Worm (Caenorhabditis elegans) whole organism, L1 larva: ENCODE results near the gene cyp-13B1.

Source experiments
- C16A3.4 ChIP-seq: fragments of 150-350 bp; optimal IDR thresholded peaks from 2 replicates; lab custom pipeline; 2014; ENCODE audit warnings: missing biosample characterization, missing genetic modification characterization
- aly-2 ChIP-seq: fragments of 150-350 bp; optimal IDR thresholded peaks from 2 replicates; lab custom pipeline; 2014; ENCODE audit warnings: missing biosample characterization, missing genetic modification characterization
- ama-1 ChIP-seq: fragments of 150-350 bp; optimal IDR thresholded peaks from 2 replicates; lab custom pipeline; 2014
- blmp-1 ChIP-seq: fragments of 150-350 bp; optimal IDR thresholded peaks from 2 replicates; lab custom pipeline; 2014; ENCODE audit warnings: missing biosample characterization, missing genetic modification characterization
- ceh-8 ChIP-seq: fragments of 200-800 bp; sonication (Bioruptor generic); optimal IDR thresholded peaks from 2 replicates; lab custom pipeline; 2018; ENCODE audit warnings: mild to moderate bottlenecking, missing genetic modification characterization, moderate library complexity, missing compliant biosample characterization
- ceh-82 ChIP-seq, 3 experiments: fragments of 150-350 bp in 1 of 3; sonication (generic microtip) in 2 of 3; optimal IDR thresholded peaks; 2 replicates each; lab custom pipeline; 2014 to 2017; ENCODE audit warnings: missing biosample characterization in 3 of 3, missing genetic modification characterization in 3 of 3
- ceh-90 ChIP-seq: sonication (generic microtip); optimal IDR thresholded peaks from 2 replicates; lab custom pipeline; 2016; ENCODE audit warnings: missing genetic modification characterization, missing compliant biosample characterization
- ces-1 ChIP-seq: fragments of 150-350 bp; optimal IDR thresholded peaks from 2 replicates; lab custom pipeline; 2014; ENCODE audit warnings: missing biosample characterization, missing genetic modification reagents, missing genetic modification characterization
- dsc-1 ChIP-seq: sonication (generic microtip); optimal IDR thresholded peaks from 2 replicates; lab custom pipeline; 2016; ENCODE audit warnings: mild to moderate bottlenecking, missing genetic modification characterization, missing compliant biosample characterization
- efl-1 ChIP-seq, 4 experiments: fragments of 150-350 bp; optimal IDR thresholded peaks in 3 of 4; peaks in 1 of 4; 1 replicate in 1 of 4; 2 replicates in 3 of 4; lab custom pipeline; 2014; ENCODE audit warnings: missing biosample characterization in 2 of 4, missing genetic modification characterization in 2 of 4, missing genetic modification reagents in 2 of 4
- egl-13 ChIP-seq: sonication (generic microtip); optimal IDR thresholded peaks from 2 replicates; lab custom pipeline; 2016; ENCODE audit warnings: missing genotype, missing genetic modification reagents, missing genetic modification characterization, missing compliant biosample characterization
- elt-2 ChIP-seq: sonication (generic microtip); optimal IDR thresholded peaks from 2 replicates; lab custom pipeline; 2016; ENCODE audit warnings: missing genetic modification characterization, mild to moderate bottlenecking, inconsistent platforms, missing compliant biosample characterization, missing genetic modification reagents
- elt-3 ChIP-seq, 6 experiments: fragments of 150-350 bp in 1 of 6; sonication (generic microtip); optimal IDR thresholded peaks; 2 replicates each; lab custom pipeline; 2017 to 2018; ENCODE audit warnings: missing biosample characterization in 6 of 6, missing genetic modification characterization in 6 of 6, inconsistent platforms in 1 of 6
- fkh-10 ChIP-seq: sonication (generic microtip); optimal IDR thresholded peaks from 2 replicates; lab custom pipeline; 2017; ENCODE audit warnings: missing biosample characterization, missing genetic modification reagents, missing genetic modification characterization
- fkh-8 ChIP-seq: sonication (generic microtip); optimal IDR thresholded peaks from 2 replicates; lab custom pipeline; 2016; ENCODE audit warnings: mild to moderate bottlenecking, missing genetic modification characterization, missing compliant biosample characterization
- fos-1 ChIP-seq: fragments of 150-350 bp; optimal IDR thresholded peaks from 2 replicates; lab custom pipeline; 2014; ENCODE audit warnings: missing biosample characterization, missing genetic modification characterization
- grh-1 ChIP-seq: fragments of 200-800 bp; sonication (Bioruptor generic); IDR thresholded peaks from 2 replicates; pipeline ENCODE4 v1.3.6; 2022; ENCODE audit warnings: missing genetic modification reagents, missing genetic modification characterization, missing compliant biosample characterization
- hlh-4 ChIP-seq: sonication (generic microtip); optimal IDR thresholded peaks from 2 replicates; lab custom pipeline; 2016; ENCODE audit warnings: mild to moderate bottlenecking, missing genetic modification characterization, missing compliant biosample characterization
- irx-1 ChIP-seq: sonication (generic microtip); optimal IDR thresholded peaks from 2 replicates; lab custom pipeline; 2016; ENCODE audit warnings: missing genetic modification characterization, missing compliant biosample characterization
- lin-14 ChIP-seq: fragments of 200-800 bp; sonication (Bioruptor generic); optimal IDR thresholded peaks from 2 replicates; lab custom pipeline; 2018; ENCODE audit warnings: mild to moderate bottlenecking, missing genetic modification characterization, moderate library complexity, missing compliant biosample characterization
- lin-15B ChIP-seq: fragments of 150-350 bp; sonication (generic microtip); optimal IDR thresholded peaks from 3 replicates; lab custom pipeline; 2014; ENCODE audit warnings: missing biosample characterization, missing genetic modification characterization
- lin-35 ChIP-seq, 2 experiments: fragments of 150-350 bp; optimal IDR thresholded peaks; 2 replicates each; lab custom pipeline; 2014; ENCODE audit warnings: missing biosample characterization in 2 of 2, missing genetic modification characterization in 2 of 2, missing genetic modification reagents in 2 of 2
- mab-9 ChIP-seq: fragments of 200-800 bp; sonication (Bioruptor generic); IDR thresholded peaks from 2 replicates; pipeline ENCODE4 v1.3.6; 2022; ENCODE audit warnings: missing genetic modification reagents, missing genetic modification characterization, missing compliant biosample characterization
- mdl-1 ChIP-seq, 2 experiments: fragments of 150-350 bp; optimal IDR thresholded peaks; 2 replicates each; lab custom pipeline; 2014 to 2017; ENCODE audit warnings: missing biosample characterization in 2 of 2, missing genetic modification characterization in 2 of 2, inconsistent platforms in 1 of 2
- nhr-11 ChIP-seq: fragments of 150-350 bp; optimal IDR thresholded peaks from 2 replicates; lab custom pipeline; 2014; ENCODE audit warnings: missing biosample characterization, missing genetic modification characterization
- nhr-19 ChIP-seq: fragments of 200-800 bp; sonication (Bioruptor generic); conservative IDR thresholded peaks from 2 replicates; pipeline ENCODE4 v1.3.6; 2022; ENCODE audit warnings: missing genetic modification characterization, missing compliant biosample characterization
- nhr-20 ChIP-seq: sonication (generic microtip); optimal IDR thresholded peaks from 2 replicates; lab custom pipeline; 2016; ENCODE audit warnings: mild to moderate bottlenecking, missing genetic modification characterization, missing compliant biosample characterization
- nhr-237 ChIP-seq: fragments of 150-350 bp; optimal IDR thresholded peaks from 2 replicates; lab custom pipeline; 2014; ENCODE audit warnings: missing biosample characterization, missing genetic modification characterization
- nhr-28 ChIP-seq: fragments of 150-350 bp; optimal IDR thresholded peaks from 2 replicates; lab custom pipeline; 2014; ENCODE audit warnings: missing biosample characterization, missing genetic modification characterization
- nhr-47 ChIP-seq: sonication (generic microtip); optimal IDR thresholded peaks from 2 replicates; lab custom pipeline; 2016; ENCODE audit warnings: mild to moderate bottlenecking, missing genetic modification characterization, moderate library complexity, missing compliant biosample characterization
- nhr-71 ChIP-seq: sonication (generic microtip); optimal IDR thresholded peaks from 2 replicates; lab custom pipeline; 2016; ENCODE audit warnings: mild to moderate bottlenecking, missing genetic modification characterization, moderate library complexity, missing compliant biosample characterization
- nhr-77 ChIP-seq: fragments of 150-350 bp; optimal IDR thresholded peaks from 2 replicates; lab custom pipeline; 2014; ENCODE audit warnings: missing biosample characterization, missing genetic modification characterization
- nhr-85 ChIP-seq: sonication (generic microtip); peaks from one replicate; lab custom pipeline; 2016; ENCODE audit warnings: missing genetic modification characterization, inconsistent platforms, missing compliant biosample characterization
- nhr-90 ChIP-seq: sonication (generic microtip); optimal IDR thresholded peaks from 2 replicates; lab custom pipeline; 2016; ENCODE audit warnings: mild to moderate bottlenecking, missing genetic modification characterization, missing compliant biosample characterization; ENCODE audit not compliant: poor library complexity
- rnt-1 ChIP-seq: sonication (generic microtip); optimal IDR thresholded peaks from 2 replicates; lab custom pipeline; 2016; ENCODE audit warnings: mild to moderate bottlenecking, missing genetic modification characterization, moderate library complexity, missing compliant biosample characterization
- skn-1 ChIP-seq: fragments of 150-350 bp; optimal IDR thresholded peaks from 2 replicates; lab custom pipeline; 2014; ENCODE audit warnings: missing biosample characterization, missing genetic modification characterization
- snu-23 ChIP-seq: sonication (generic microtip); optimal IDR thresholded peaks from 2 replicates; lab custom pipeline; 2016; ENCODE audit warnings: missing genetic modification characterization, missing compliant biosample characterization
- sox-4 ChIP-seq: sonication (generic microtip); optimal IDR thresholded peaks from 2 replicates; lab custom pipeline; 2016; ENCODE audit warnings: missing genetic modification characterization, missing compliant biosample characterization
- swsn-7 ChIP-seq: sonication (generic microtip); optimal IDR thresholded peaks from 2 replicates; lab custom pipeline; 2016; ENCODE audit warnings: missing genetic modification characterization, missing compliant biosample characterization
- tbx-2 ChIP-seq: sonication (generic microtip); optimal IDR thresholded peaks from 2 replicates; lab custom pipeline; 2016; ENCODE audit warnings: missing genetic modification characterization, missing compliant biosample characterization
- unc-130 ChIP-seq: fragments of 150-350 bp; optimal IDR thresholded peaks from 2 replicates; lab custom pipeline; 2017; ENCODE audit warnings: missing biosample characterization, missing genetic modification characterization, inconsistent platforms
- unc-30 ChIP-seq: sonication (generic microtip); optimal IDR thresholded peaks from 2 replicates; lab custom pipeline; 2017; ENCODE audit warnings: missing biosample characterization, missing genetic modification characterization
- unc-86 ChIP-seq: sonication (generic microtip); optimal IDR thresholded peaks from 2 replicates; lab custom pipeline; 2016; ENCODE audit warnings: missing genetic modification characterization, missing compliant biosample characterization
- xbp-1 ChIP-seq: sonication (generic microtip); optimal IDR thresholded peaks from 2 replicates; lab custom pipeline; 2016; ENCODE audit warnings: missing genetic modification characterization, missing compliant biosample characterization
- ztf-11 ChIP-seq, 2 experiments: sonication (generic microtip); optimal IDR thresholded peaks; 2 replicates each; lab custom pipeline; 2016 to 2017; ENCODE audit warnings: missing genetic modification characterization in 2 of 2, missing biosample characterization in 1 of 2, missing compliant biosample characterization in 1 of 2

Gene cyp-13B1

DNA sequence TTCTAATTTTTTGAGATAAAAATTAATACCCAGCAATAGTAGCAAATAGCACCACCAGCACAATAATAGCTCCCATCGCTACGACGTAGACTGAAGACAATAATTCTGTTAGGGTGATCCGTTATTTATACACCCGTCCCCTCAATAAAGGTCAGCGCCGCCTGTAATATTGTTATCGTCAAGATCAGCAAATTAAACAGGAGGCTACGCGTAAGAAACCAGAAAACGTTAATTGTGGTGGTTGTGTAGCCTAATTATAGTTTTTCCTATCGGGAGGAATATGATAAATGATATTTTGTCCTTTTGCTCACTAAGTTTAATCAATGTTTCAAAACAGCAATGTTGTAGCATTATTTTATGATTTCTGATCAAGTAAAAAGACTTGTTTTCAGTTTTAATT, at the start of gene cyp-13B1, which contains the start of gene C29F7.1:
TSS of gene cyp-13B1 (minus strand) at position 101 of the 400 bp plus-strand sequence.
TSS of gene C29F7.1 (plus strand) at position 394 of the 400 bp plus-strand sequence.
- TF ChIP-seq elt-2 (tag; lab: Kevin White, UChicago) (peak; percentile 15), lin-14 (GFP tag; lab: Kevin White, UChicago) (peak; percentile 35), nhr-85 (tag; lab: Kevin White, UChicago) (peak; percentile 23), blmp-1 (tag; lab: Kevin White, UChicago) (no peak), nhr-71 (tag; lab: Kevin White, UChicago) (peak; percentile 1), nhr-20 (tag; lab: Kevin White, UChicago) (peak; percentile 46), ces-1 (GFP tag; lab: Kevin White, UChicago) (no peak), unc-30 (no peak), nhr-77 (tag; lab: Kevin White, UChicago) (no peak), nhr-28 (tag; lab: Kevin White, UChicago) (no peak), nhr-19 (GFP tag; lab: Robert Waterston, UW) (0 out of 2 replicates have a peak, but pooled peaks have one; percentile 18)
- TF ChIP-seq, all 84 proteins: peak for 6

ce11 chrX:13456442-13456841, 47.0 kb upstream of the cyp-13B1 start, which contains the start of gene flr-1:
Gene flr-1 (minus strand): TSS chrX:13456542.
- TF ChIP-seq nhr-11 (tag; lab: Kevin White, UChicago) (no peak), ceh-90 (no peak), irx-1 (tag; lab: Kevin White, UChicago) (no peak), unc-86 (no peak), mab-9 (GFP tag; lab: Robert Waterston, UW) (no peak), mdl-1 (tag; optimal IDR thresholded peaks at IDR 0.05; lab: Kevin White, UChicago) (no peak), ama-1 (no peak), skn-1 (tag; lab: Kevin White, UChicago) (no peak), lin-14 (GFP tag; lab: Kevin White, UChicago) (no peak), sox-4 (no peak), aly-2 (no peak), fkh-8 (tag; lab: Kevin White, UChicago) (no peak), hlh-4 (tag; lab: Kevin White, UChicago) (no peak), unc-30 (no peak), efl-1 (optimal IDR thresholded peaks at IDR 0.05; lab: Kevin White, UChicago) (no peak), efl-1 (GFP tag; optimal IDR thresholded peaks at IDR 0.05 in 1 of 2; lab: Kevin White, UChicago) (no peak), C16A3.4 (tag; lab: Kevin White, UChicago) (no peak)

DNA sequence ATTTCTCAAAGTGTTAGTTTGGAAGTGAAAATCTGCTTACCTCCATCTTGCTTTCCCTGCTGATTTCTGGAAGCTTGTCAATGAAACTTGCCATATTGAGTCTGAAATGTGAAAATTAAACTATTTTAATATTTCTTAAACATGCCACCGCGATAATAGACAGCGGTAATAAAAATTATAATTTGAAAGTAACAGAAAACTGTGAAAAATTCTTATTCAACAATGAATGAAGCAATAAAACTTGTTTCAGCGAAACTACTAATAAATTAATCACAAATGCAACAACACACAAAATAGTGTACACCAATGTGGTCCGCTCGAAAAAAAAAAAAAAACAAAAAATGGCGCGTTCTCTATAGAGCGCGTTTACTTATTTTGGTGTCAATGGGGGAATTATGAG, 42.1 kb upstream of the cyp-13B1 start, which contains the start of gene F02D10.6:
TSS of gene F02D10.6 (minus strand) at position 101 of the 400 bp plus-strand sequence.
- TF ChIP-seq nhr-237: no peak
- TF ChIP-seq efl-1 (optimal IDR thresholded peaks at IDR 0.05; lab: Kevin White, UChicago): no peak
- peak in 1 of 2 experiments; percentile 32 for TF ChIP-seq efl-1 (GFP tag; optimal IDR thresholded peaks at IDR 0.05 in 1 of 2; lab: Kevin White, UChicago)
- TF ChIP-seq egl-13 (tag; lab: Kevin White, UChicago): no peak
- no peak for TF ChIP-seq rnt-1 (tag; lab: Kevin White, UChicago)

DNA sequence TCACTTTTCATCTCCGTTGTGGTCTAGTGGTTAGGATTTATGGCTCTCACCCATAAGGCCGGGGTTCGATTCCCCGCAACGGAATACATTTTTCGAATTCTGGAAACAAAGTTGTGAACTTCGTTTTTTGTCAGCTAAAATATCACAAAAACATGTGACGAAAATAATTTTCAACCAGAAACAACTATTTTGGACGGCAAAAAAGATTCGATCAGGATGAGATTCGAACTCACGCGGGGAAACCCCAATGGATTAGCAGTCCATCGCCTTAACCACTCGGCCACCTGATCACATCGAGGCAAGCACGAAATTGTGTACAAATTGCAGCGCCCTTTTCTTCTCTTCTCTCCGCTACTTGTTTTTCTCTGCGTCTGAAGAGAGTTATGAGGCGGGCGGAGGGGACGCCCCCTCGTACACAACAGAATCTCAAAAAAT, 39.2 kb upstream of the cyp-13B1 start:
- peak; percentile 60 for TF ChIP-seq swsn-7 (tag; lab: Kevin White, UChicago)
- TF ChIP-seq nhr-90 (tag; lab: Kevin White, UChicago): peak; percentile 75
- peak; percentile 38 for TF ChIP-seq unc-86
- peak; percentile 75 for TF ChIP-seq nhr-71 (tag; lab: Kevin White, UChicago)
- peak in 1 of 2 experiments; percentile 39 for TF ChIP-seq ztf-11 (tag; optimal IDR thresholded peaks at IDR 0.05; lab: Kevin White, UChicago)
- peak; percentile 7 for TF ChIP-seq lin-15B (tag; lab: Kevin White, UChicago)
- TF ChIP-seq fkh-8 (tag; lab: Kevin White, UChicago): peak; percentile 56
- TF ChIP-seq ceh-8: peak; percentile 48
- peak; percentile 11 for TF ChIP-seq fkh-10 (GFP tag; lab: Kevin White, UChicago)
- TF ChIP-seq snu-23 (GFP tag; lab: Kevin White, UChicago): peak; percentile 83
- peak; percentile 34 for TF ChIP-seq C16A3.4 (tag; lab: Kevin White, UChicago)
- peak; percentile 18 to 24 for TF ChIP-seq efl-1 (optimal IDR thresholded peaks at IDR 0.05; lab: Kevin White, UChicago)
- TF ChIP-seq efl-1 (GFP tag; optimal IDR thresholded peaks at IDR 0.05 in 1 of 2; lab: Kevin White, UChicago): peak in 1 of 2 experiments; percentile 87
- peak; percentile 69 for TF ChIP-seq sox-4
- peak; percentile 47 for TF ChIP-seq xbp-1 (tag; lab: Kevin White, UChicago)
- TF ChIP-seq tbx-2 (tag; lab: Kevin White, UChicago): peak; percentile 54
- TF ChIP-seq nhr-77 (tag; lab: Kevin White, UChicago): peak; percentile 34
- TF ChIP-seq elt-2 (tag; lab: Kevin White, UChicago): peak; percentile 32
- peak in 3 of 6 experiments; percentile 18 to 35 (median 31) for TF ChIP-seq elt-3 (tag; optimal IDR thresholded peaks at IDR 0.05; lab: Kevin White, UChicago)
- peak; percentile 80 for TF ChIP-seq nhr-47 (tag; lab: Kevin White, UChicago)
- TF ChIP-seq lin-35 (GFP tag; optimal IDR thresholded peaks at IDR 0.05; lab: Kevin White, UChicago): peak; percentile 28 to 67
- TF ChIP-seq ceh-82 (tag; optimal IDR thresholded peaks at IDR 0.05; lab: Kevin White, UChicago): peak; percentile 43 to 44 (median 44)
- peak; percentile 48 for TF ChIP-seq unc-130 (tag; lab: Kevin White, UChicago)
- TF ChIP-seq fos-1 (tag; lab: Kevin White, UChicago): peak; percentile 50
- TF ChIP-seq grh-1: peak; percentile 56
- TF ChIP-seq dsc-1 (tag; lab: Kevin White, UChicago): peak; percentile 84
